Worm (Caenorhabditis elegans): ENCODE data around the gene Y81G3A.1.

DNA sequence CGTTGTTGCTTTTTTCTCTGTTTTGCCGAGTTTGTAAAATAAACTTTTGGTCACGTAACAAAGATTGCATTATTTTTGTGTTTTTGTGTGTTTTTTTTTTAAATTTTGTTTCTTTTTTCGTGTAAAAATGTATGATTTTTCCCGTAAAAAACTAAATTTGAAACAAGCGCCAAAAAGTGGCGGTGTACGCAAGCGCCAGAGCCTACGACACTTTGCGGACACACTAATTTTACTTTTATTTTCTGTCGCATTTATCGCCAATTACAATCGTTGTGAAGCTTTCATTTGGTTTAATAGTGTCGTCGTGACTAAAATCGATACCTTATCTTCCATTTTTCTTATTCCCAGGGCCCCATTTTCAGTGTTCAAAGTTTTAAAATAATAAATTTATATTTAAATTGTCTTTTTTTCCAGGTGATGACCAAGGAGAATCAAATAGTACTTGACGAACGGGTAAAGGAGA is at the start of gene Y81G3A.1, which contains the start of gene gcn-2:
- TF ChIP-seq lsy-2 (tag; optimal IDR thresholded peaks at IDR 0.05), result peak; percentile 64 to 76
- TF ChIP-seq nhr-11 (tag; optimal IDR thresholded peaks at IDR 0.05), result no peak
- no peak for TF ChIP-seq unc-62 (GFP tag; optimal IDR thresholded peaks at IDR 0.05)
- peak; percentile 71 for TF ChIP-seq snpc-4 (tag; optimal IDR thresholded peaks at IDR 0.05)
- TF ChIP-seq ztf-11 (tag; optimal IDR thresholded peaks at IDR 0.05), result peak in 1 of 2 experiments; percentile 5
- no peak for TF ChIP-seq nhr-76 (tag; optimal IDR thresholded peaks at IDR 0.05)
- TF ChIP-seq fos-1 (tag; optimal IDR thresholded peaks at IDR 0.05), result no peak
- TF ChIP-seq nhr-28 (tag; optimal IDR thresholded peaks at IDR 0.05), result no peak
- TF ChIP-seq unc-130 (tag; optimal IDR thresholded peaks at IDR 0.05), result peak; percentile 43
- TF ChIP-seq xbp-1 (tag; optimal IDR thresholded peaks at IDR 0.05), result peak; percentile 60
- peak; percentile 23 for TF ChIP-seq zip-4 (GFP tag; optimal IDR thresholded peaks at IDR 0.05)
- no peak for TF ChIP-seq fkh-10 (GFP tag; optimal IDR thresholded peaks at IDR 0.05)
- TF ChIP-seq ama-1 (optimal IDR thresholded peaks at IDR 0.05), result no peak
